Worm (Caenorhabditis elegans): ENCODE data around the gene Y38E10A.22.
A peak's percentile ranks its signal among the peaks of the same experiment; 100 is the strongest.

Y38E10A.22 gene

ce11 chrII:12715757-12716350, 38.2 kb upstream of the Y38E10A.22 start:
- no peak for TF ChIP-seq egl-13 (tag; optimal IDR thresholded peaks at IDR 0.05)
- no peak for TF ChIP-seq pqm-1 (tag; optimal IDR thresholded peaks at IDR 0.05)
- no peak for TF ChIP-seq ceh-63 (GFP tag; optimal IDR thresholded peaks at IDR 0.05)
- TF ChIP-seq nhr-84 (tag; optimal IDR thresholded peaks at IDR 0.05) = no peak
- TF ChIP-seq C16A3.4 (tag; optimal IDR thresholded peaks at IDR 0.05) = no peak
- no peak for TF ChIP-seq fos-1 (tag; optimal IDR thresholded peaks at IDR 0.05)
- no peak for TF ChIP-seq nhr-12 (tag; optimal IDR thresholded peaks at IDR 0.05)
- TF ChIP-seq nhr-71 (tag; optimal IDR thresholded peaks at IDR 0.05) = no peak
- TF ChIP-seq ceh-88 (GFP tag; IDR thresholded peaks at IDR 0.05) = no peak
- TF ChIP-seq nhr-90 (tag; optimal IDR thresholded peaks at IDR 0.05; ENCODE audit: poor library complexity) = no peak
- TF ChIP-seq lin-35 (GFP tag; optimal IDR thresholded peaks at IDR 0.05) = no peak
- TF ChIP-seq irx-1 (tag; optimal IDR thresholded peaks at IDR 0.05) = no peak
- no peak for TF ChIP-seq alr-1 (tag; optimal IDR thresholded peaks at IDR 0.05; ENCODE audit: borderline replicate concordance)
- no peak for TF ChIP-seq sptf-1 (tag; optimal IDR thresholded peaks at IDR 0.05)

ce11 chrII:12711490-12711889, 33.9 kb upstream of the Y38E10A.22 start:
- TF ChIP-seq hlh-17 (GFP tag; optimal IDR thresholded peaks at IDR 0.05; ENCODE audit: borderline replicate concordance) (no peak), dsc-1 (tag; optimal IDR thresholded peaks at IDR 0.05) (peak; percentile 50), lin-14 (GFP tag; optimal IDR thresholded peaks at IDR 0.05) (peak; percentile 52)

ce11 chrII:12696116-12696515, 18.5 kb upstream of the Y38E10A.22 start:
- TF ChIP-seq pqm-1 (tag; optimal IDR thresholded peaks at IDR 0.05) = no peak
- TF ChIP-seq ama-1 (optimal IDR thresholded peaks at IDR 0.05) = no peak
- no peak for TF ChIP-seq nhr-77 (tag; optimal IDR thresholded peaks at IDR 0.05)
- TF ChIP-seq efl-3 (GFP tag; optimal IDR thresholded peaks at IDR 0.05) = no peak
- no peak for TF ChIP-seq egl-13 (tag; optimal IDR thresholded peaks at IDR 0.05)

ce11 chrII:12694112-12694511, 16.5 kb upstream of the Y38E10A.22 start, which contains the start of gene tbc-17:
tbc-17 (plus strand) TSS chrII:12694412.
- no peak for TF ChIP-seq lin-39 (tag; optimal IDR thresholded peaks at IDR 0.05)
- no peak for TF ChIP-seq irx-1 (tag; optimal IDR thresholded peaks at IDR 0.05)
- TF ChIP-seq rnt-1 (tag; optimal IDR thresholded peaks at IDR 0.05) = no peak
- TF ChIP-seq unc-62 (GFP tag; optimal IDR thresholded peaks at IDR 0.05) = no peak
- no peak for TF ChIP-seq ztf-4 (tag; optimal IDR thresholded peaks at IDR 0.05)
- TF ChIP-seq hlh-17 (GFP tag; optimal IDR thresholded peaks at IDR 0.05; ENCODE audit: borderline replicate concordance) = no peak
- TF ChIP-seq hpl-2 (GFP tag; optimal IDR thresholded peaks at IDR 0.05) = no peak
- no peak for TF ChIP-seq fkh-10 (GFP tag; optimal IDR thresholded peaks at IDR 0.05)

- no peak for TF ChIP-seq tbx-2 (tag; optimal IDR thresholded peaks at IDR 0.05)
- no peak for TF ChIP-seq mdl-1 (tag; optimal IDR thresholded peaks at IDR 0.05)
- no peak for TF ChIP-seq mab-9 (GFP tag; IDR thresholded peaks at IDR 0.05)
- TF ChIP-seq elt-3 (tag; optimal IDR thresholded peaks at IDR 0.05) = peak in 1 of 6 experiments; percentile 2
- TF ChIP-seq nhr-77 (tag; optimal IDR thresholded peaks at IDR 0.05) = no peak
- no peak for TF ChIP-seq vab-15 (tag; optimal IDR thresholded peaks at IDR 0.05)
- peak; percentile 22 for TF ChIP-seq fkh-8 (tag; optimal IDR thresholded peaks at IDR 0.05)
- no peak for TF ChIP-seq fkh-4 (tag; optimal IDR thresholded peaks at IDR 0.05; ENCODE audit: borderline replicate concordance)
- no peak for TF ChIP-seq ama-1 (optimal IDR thresholded peaks at IDR 0.05)
- TF ChIP-seq blmp-1 (tag; optimal IDR thresholded peaks at IDR 0.05) = peak; percentile 78
- TF ChIP-seq lin-35 (GFP tag; optimal IDR thresholded peaks at IDR 0.05) = no peak
- TF ChIP-seq swsn-7 (tag; optimal IDR thresholded peaks at IDR 0.05) = no peak
These were observed 15.1 kb upstream of the Y38E10A.22 start for ce11 chrII:12692694-12693093.

Measured in whole organism, L1 larva.